Fruit fly (Drosophila melanogaster) Kc167 (cell line): Measurements from ENCODE around the gene acs.

ENCODE experiments used
- h ChIP-seq: fragments of >200 bp; optimal IDR thresholded peaks from 3 replicates; lab custom pipeline; 2018; ENCODE audit warnings: missing external identifiers
- ttk ChIP-seq: sonication (Bioruptor generic); optimal IDR thresholded peaks from 2 replicates; lab custom pipeline; 2017; ENCODE audit warnings: missing external identifiers

DNA sequence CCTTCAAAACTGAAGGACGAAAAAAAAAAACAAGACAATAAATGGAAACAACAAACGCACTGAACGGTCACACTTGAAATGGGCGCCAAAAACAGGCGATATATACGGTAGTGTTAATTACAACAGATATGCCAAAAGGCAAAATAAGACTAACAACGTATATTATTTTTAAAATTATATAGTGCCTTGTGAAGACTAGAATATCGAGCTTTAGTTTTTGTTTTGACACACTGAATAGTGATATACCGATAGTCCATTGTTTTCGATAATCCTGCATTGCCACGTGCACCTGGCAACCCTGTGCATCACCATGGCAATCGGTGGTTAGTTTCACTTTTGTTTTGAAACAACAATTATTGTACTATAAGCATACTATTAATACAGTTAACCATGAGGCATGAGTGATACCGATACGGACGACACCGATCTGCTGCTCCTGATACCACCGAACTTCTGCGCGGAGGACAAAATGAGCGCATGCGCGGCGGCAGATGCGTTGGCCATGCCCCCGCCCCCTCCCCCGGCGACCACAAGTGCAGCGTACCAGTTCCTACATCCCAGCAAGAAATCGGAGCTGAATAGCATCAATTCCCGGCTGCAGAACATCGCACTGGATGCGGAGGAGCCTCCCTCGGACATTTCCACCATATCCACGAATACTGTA is 23.8 kb upstream of the acs start, which contains the start of the genes mu2 and Cnb:
- TF ChIP-seq h (lab: Kevin White, UChicago), result no peak
- TF ChIP-seq ttk (lab: Kevin White, UChicago), result no peak
